Fruit fly (Drosophila melanogaster): ENCODE results near the gene Ctr1C.

DNA sequence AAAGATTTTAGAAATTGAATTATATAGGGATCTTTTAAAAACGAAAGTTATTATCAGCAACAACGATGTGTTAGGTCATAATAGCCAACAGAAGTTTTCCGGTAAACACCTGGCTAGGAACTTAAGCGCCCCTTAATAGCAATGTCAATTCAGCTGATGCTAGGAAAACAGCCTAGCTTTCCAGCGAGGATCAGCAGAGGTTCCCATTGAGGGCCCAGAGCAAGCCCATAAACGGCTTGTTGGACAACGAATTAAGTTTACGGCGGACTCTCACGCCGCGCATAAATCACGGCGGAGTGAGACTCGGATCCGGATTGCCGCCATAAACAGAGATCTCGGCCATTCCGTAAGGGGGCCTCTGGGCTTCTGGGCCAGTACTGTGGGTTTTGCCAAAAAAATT is 50.4 kb downstream of the Ctr1C start:
- no peak for TF ChIP-seq psq (optimal IDR thresholded peaks at IDR 0.05)
- TF ChIP-seq pan (optimal IDR thresholded peaks at IDR 0.05) = no peak
- TF ChIP-seq usp (GFP tag; optimal IDR thresholded peaks at IDR 0.05) = no peak
- TF ChIP-seq CG8478 (optimal IDR thresholded peaks at IDR 0.05) = no peak
- no peak for TF ChIP-seq EcR (GFP tag; optimal IDR thresholded peaks at IDR 0.05)
- no peak for TF ChIP-seq Dll (optimal IDR thresholded peaks at IDR 0.05)

All from whole organism.